Worm (Caenorhabditis elegans): ENCODE results near the gene elt-7.

- TF ChIP-seq W03F9.2 (tag; optimal IDR thresholded peaks at IDR 0.05), result no peak
- TF ChIP-seq him-1 (tag; optimal IDR thresholded peaks at IDR 0.05), result no peak
- no peak for TF ChIP-seq dao-5 (tag; optimal IDR thresholded peaks at IDR 0.05)
These were observed 48.1 kb downstream of the elt-7 start, which contains the start of gene ccep-97 for ce11 chrV:4818563-4818962.

Measured in whole organism, L4/young adult.